Worm (Caenorhabditis elegans) whole organism, young adult: Measurements from ENCODE around the gene Y9C9A.13.

Source experiments
- Y53G8AR.9 ChIP-seq: fragments of 200-800 bp; sonication (Bioruptor generic); conservative IDR thresholded peaks from 2 replicates; pipeline ENCODE4 v1.3.6; 2022; ENCODE audit warnings: missing genetic modification reagents, missing genetic modification characterization, missing compliant biosample characterization
- ama-1 ChIP-seq, 3 experiments: fragments of 150-350 bp in 1 of 3; sonication (generic microtip) in 2 of 3; optimal IDR thresholded peaks; 2 replicates each; lab custom pipeline; 2014 to 2018; ENCODE audit warnings: missing biosample characterization in 2 of 3, missing genetic modification characterization in 2 of 3, missing genetic modification reagents in 2 of 3
- ccch-3 ChIP-seq: fragments of 200-800 bp; sonication (Bioruptor generic); optimal IDR thresholded peaks from 2 replicates; lab custom pipeline; 2018; ENCODE audit warnings: mild to moderate bottlenecking, missing genetic modification characterization, missing compliant biosample characterization
- dox-1 ChIP-seq: fragments of 200-800 bp; sonication (Bioruptor generic); IDR thresholded peaks from 2 replicates; pipeline ENCODE4 v1.3.6; 2022; ENCODE audit warnings: missing genetic modification reagents, missing genetic modification characterization, missing compliant biosample characterization
- gei-17 ChIP-seq: fragments of 200-800 bp; sonication (Bioruptor generic); optimal IDR thresholded peaks from 2 replicates; lab custom pipeline; 2018; ENCODE audit warnings: mild to moderate bottlenecking, missing genetic modification characterization, missing compliant biosample characterization
- snpc-4 ChIP-seq, 5 experiments: fragments of 150-350 bp in 1 of 5; sonication (generic microtip) in 4 of 5; optimal IDR thresholded peaks; 2 replicates each; lab custom pipeline; 2014 to 2018; ENCODE audit warnings: missing genetic modification characterization in 5 of 5, missing biosample characterization in 3 of 5, antibody characterized with exemption in 2 of 5, mild to moderate bottlenecking in 2 of 5, missing compliant biosample characterization in 2 of 5, missing genotype in 2 of 5, moderate library complexity in 2 of 5, missing genetic modification reagents in 1 of 5

ce11 chrIV:5012241-5012640 is 42.9 kb upstream of the Y9C9A.13 start, which contains the start of gene srm-1:
- TF ChIP-seq ccch-3 (no peak), dox-1 (no peak), snpc-4 (GFP tag; optimal IDR thresholded peaks at IDR 0.05; lab: Kevin White, UChicago) (no peak), snpc-4 (tag; optimal IDR thresholded peaks at IDR 0.05; lab: Kevin White, UChicago) (no peak), ama-1 (optimal IDR thresholded peaks at IDR 0.05; lab: Kevin White, UChicago) (no peak), ama-1 (GFP tag; optimal IDR thresholded peaks at IDR 0.05; lab: Kevin White, UChicago) (no peak), Y53G8AR.9 (GFP tag; lab: Robert Waterston, UW) (no peak), gei-17 (GFP tag; lab: Kevin White, UChicago) (no peak)
